Fruit fly (Drosophila melanogaster): ENCODE measurements around the gene CG43219.

The CG43219 gene

DNA sequence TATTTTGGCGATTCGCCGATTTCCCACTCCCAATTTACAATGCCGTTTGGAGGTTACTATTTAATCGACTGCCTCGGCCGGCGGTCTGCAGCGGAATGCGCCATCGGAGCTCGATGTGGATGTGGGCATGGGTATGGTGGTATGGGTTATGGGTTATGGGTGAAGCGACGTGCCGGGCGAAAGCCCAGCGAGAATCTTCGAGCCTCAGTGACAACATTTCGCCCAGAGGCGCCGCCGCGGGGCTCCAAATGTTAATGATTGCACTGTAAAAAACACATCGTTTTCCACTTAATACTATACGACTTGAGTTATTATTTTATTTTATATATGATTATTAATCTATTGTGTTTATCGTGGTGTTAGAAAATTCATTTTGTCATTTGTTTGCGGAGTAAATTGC, 19.6 kb upstream of the CG43219 start:
- TF ChIP-seq vvl (GFP tag; IDR thresholded peaks at IDR 0.05) (0 out of 2 replicates have a peak, but pooled peaks have one; percentile 30), seq (GFP tag; IDR thresholded peaks at IDR 0.05) (no peak), CG17385 (GFP tag; optimal IDR thresholded peaks at IDR 0.05) (peak; percentile 3), ttk (GFP tag; IDR thresholded peaks at IDR 0.05) (peak; percentile 53; the same call in 1 of the 2 replicates), ranshi (GFP tag; IDR thresholded peaks at IDR 0.05) (no peak), CG17359 (tag; optimal IDR thresholded peaks at IDR 0.05) (peak; percentile 16), CG15269 (tag; optimal IDR thresholded peaks at IDR 0.05) (no peak), CG2712 (tag; optimal IDR thresholded peaks at IDR 0.05) (peak; percentile 23), CG17361 (GFP tag; IDR thresholded peaks at IDR 0.05) (0 out of 3 replicates have a peak, but pooled peaks have one; percentile 39), ind (GFP tag; optimal IDR thresholded peaks at IDR 0.05) (no peak), Bdp1 (GFP tag; optimal IDR thresholded peaks at IDR 0.05) (no peak), slbo (GFP tag; IDR thresholded peaks at IDR 0.05) (0 out of 2 replicates have a peak, but pooled peaks have one; percentile 24), Ptx1 (GFP tag; IDR thresholded peaks at IDR 0.05) (no peak), CG31441 (GFP tag; IDR thresholded peaks at IDR 0.05) (0 out of 2 replicates have a peak, but pooled peaks have one; percentile 25), Sox102F (GFP tag; optimal IDR thresholded peaks at IDR 0.05) (peak; percentile 24), CG10543 (GFP tag; optimal IDR thresholded peaks at IDR 0.05) (peak; percentile 25), CG16779 (GFP tag; IDR thresholded peaks at IDR 0.05) (no peak), gce (GFP tag; IDR thresholded peaks at IDR 0.05) (0 out of 3 replicates have a peak, but pooled peaks have one; percentile 55), Rfx (GFP tag; IDR thresholded peaks at IDR 0.05) (peak; percentile 38; the same call in 1 of the 2 replicates), Xrp1 (GFP tag; IDR thresholded peaks at IDR 0.05) (0 out of 2 replicates have a peak, but pooled peaks have one; percentile 38), CG32532 (GFP tag; IDR thresholded peaks at IDR 0.05) (peak; percentile 40), pan (optimal IDR thresholded peaks at IDR 0.05) (no peak), pan (GFP tag; optimal IDR thresholded peaks at IDR 0.05 in 1 of 2, IDR thresholded peaks at IDR 0.05 in 1 of 2) (peak in 1 of 2 experiments; percentile 26), sr (GFP tag; IDR thresholded peaks at IDR 0.05) (0 out of 3 replicates have a peak, but pooled peaks have one; percentile 10), Blimp-1 (GFP tag; optimal IDR thresholded peaks at IDR 0.05) (peak; percentile 27), dmrt11E (tag; optimal IDR thresholded peaks at IDR 0.05) (no peak), NfI (GFP tag; optimal IDR thresholded peaks at IDR 0.05) (peak; percentile 7), CG7839 (tag; optimal IDR thresholded peaks at IDR 0.05) (peak; percentile 22), Drgx (GFP tag; IDR thresholded peaks at IDR 0.05) (0 out of 2 replicates have a peak, but pooled peaks have one; percentile 19), ssp (GFP tag; IDR thresholded peaks at IDR 0.05) (no peak), zfh1 (GFP tag; IDR thresholded peaks at IDR 0.05) (no peak), CG2678 (tag; optimal IDR thresholded peaks at IDR 0.05) (peak; percentile 10), Sox100B (GFP tag; optimal IDR thresholded peaks at IDR 0.05) (peak; percentile 8), CG9932 (GFP tag; IDR thresholded peaks at IDR 0.05) (peak; percentile 36; the same call in 1 of the 2 replicates), NFAT (GFP tag; IDR thresholded peaks at IDR 0.05) (0 out of 2 replicates have a peak, but pooled peaks have one; percentile 9), Trl (optimal IDR thresholded peaks at IDR 0.05) (no peak), Trl (GFP tag; optimal IDR thresholded peaks at IDR 0.05) (no peak), Med (GFP tag) (peak; percentile 29), Nf-YA (GFP tag; IDR thresholded peaks at IDR 0.05) (0 out of 2 replicates have a peak, but pooled peaks have one; percentile 8), CG11504 (tag; optimal IDR thresholded peaks at IDR 0.05) (peak; percentile 22), stwl (tag; optimal IDR thresholded peaks at IDR 0.05) (no peak), dmrt99B (tag; optimal IDR thresholded peaks at IDR 0.05) (peak; percentile 5), bbx (GFP tag; IDR thresholded peaks at IDR 0.05; ENCODE audit: partially characterized antibody) (peak; percentile 16; the same call in 1 of the 2 replicates), toy (GFP tag; IDR thresholded peaks at IDR 0.05) (0 out of 2 replicates have a peak, but pooled peaks have one; percentile 9), CG17802 (tag; optimal IDR thresholded peaks at IDR 0.05) (no peak), phol (tag; optimal IDR thresholded peaks at IDR 0.05) (peak; percentile 20), sd (tag; optimal IDR thresholded peaks at IDR 0.05) (peak; percentile 35), gem (tag; optimal IDR thresholded peaks at IDR 0.05) (peak; percentile 27), row (GFP tag; IDR thresholded peaks at IDR 0.05) (peak; percentile 42; the same call in 2 of the 3 replicates), ems (GFP tag; optimal IDR thresholded peaks at IDR 0.05) (no peak), CG18262 (tag; optimal IDR thresholded peaks at IDR 0.05) (peak; percentile 17)

Data from whole organism, embryonic.